Fruit fly (Drosophila melanogaster) ovary, adult (tissue): ENCODE data around the gene santa-maria.

Experiments
- CG17801 ChIP-seq: fragments of 200-800 bp; optimal IDR thresholded peaks from 2 replicates; lab custom pipeline; 2019; ENCODE audit warnings: missing biosample characterization, mild to moderate bottlenecking, missing genetic modification characterization, moderate library complexity; ENCODE audit not compliant: partially characterized antibody

santa-maria gene

DNA sequence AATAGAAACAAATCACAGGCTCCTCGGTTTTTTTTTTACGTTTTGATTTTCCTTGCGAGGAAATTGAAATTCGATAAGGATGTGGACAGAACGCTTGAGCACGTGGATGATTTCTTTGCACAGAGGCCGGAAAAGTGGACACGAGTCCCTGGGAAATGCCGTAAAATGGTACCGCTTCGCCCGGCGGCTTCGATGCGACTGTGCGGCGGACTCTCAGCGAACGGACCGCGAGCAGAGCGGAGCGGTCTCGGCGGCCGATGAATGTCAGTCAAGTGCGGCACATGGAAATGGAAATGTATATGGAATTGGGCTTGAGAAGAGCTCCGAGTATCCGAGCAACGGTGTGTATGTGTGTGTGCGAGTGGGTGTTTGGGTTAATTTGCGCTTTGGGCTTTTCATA, at the start of gene santa-maria:
Gene santa-maria, minus strand, starts transcription at position 279 of the 400 bp plus-strand sequence.
- no peak for TF ChIP-seq CG17801 (GFP tag; lab: Kevin White, UChicago)

DNA sequence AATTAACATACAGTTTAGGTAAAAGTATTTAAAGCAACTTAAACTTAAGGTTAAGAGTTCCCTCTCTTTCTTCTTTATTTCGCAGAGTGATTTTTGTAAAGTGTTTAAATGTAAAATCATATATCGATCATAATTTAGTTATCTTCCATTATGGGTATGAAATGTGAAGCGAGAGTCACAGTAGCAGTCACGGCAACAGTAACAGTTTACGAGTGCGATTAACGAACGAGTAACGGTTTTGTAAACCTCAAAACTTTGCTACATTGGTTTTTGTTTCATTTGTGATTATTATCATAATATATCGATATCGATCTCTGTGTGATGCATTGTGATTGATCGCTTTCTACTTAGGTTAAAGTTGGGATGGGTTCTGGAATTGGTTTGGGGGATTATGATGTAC, 47.2 kb upstream of the santa-maria start:
- no peak for TF ChIP-seq CG17801 (GFP tag; lab: Kevin White, UChicago)

DNA sequence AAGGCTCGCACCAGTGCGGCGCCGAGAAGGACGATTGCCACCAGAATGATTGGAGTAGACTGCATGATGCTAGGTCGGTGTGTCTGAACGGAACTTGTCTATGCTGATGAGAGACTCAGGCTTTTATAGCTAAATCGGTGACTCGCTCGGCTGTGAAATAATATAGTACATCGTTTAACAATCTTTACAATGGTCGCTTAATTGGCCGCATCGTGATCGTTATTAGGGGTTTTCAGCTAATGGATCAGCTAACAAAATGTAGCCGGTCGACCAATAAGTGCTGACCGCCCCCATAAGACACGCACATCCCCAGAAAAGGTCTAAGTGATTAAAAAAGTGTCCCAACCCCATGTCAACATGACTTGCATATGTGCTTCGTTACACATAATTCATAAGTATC, 46.2 kb upstream of the santa-maria start, which contains the start of gene Obp28a:
Gene Obp28a, minus strand, starts transcription at position 101 of the 400 bp plus-strand sequence.
- TF ChIP-seq CG17801 (GFP tag; lab: Kevin White, UChicago), result no peak

DNA sequence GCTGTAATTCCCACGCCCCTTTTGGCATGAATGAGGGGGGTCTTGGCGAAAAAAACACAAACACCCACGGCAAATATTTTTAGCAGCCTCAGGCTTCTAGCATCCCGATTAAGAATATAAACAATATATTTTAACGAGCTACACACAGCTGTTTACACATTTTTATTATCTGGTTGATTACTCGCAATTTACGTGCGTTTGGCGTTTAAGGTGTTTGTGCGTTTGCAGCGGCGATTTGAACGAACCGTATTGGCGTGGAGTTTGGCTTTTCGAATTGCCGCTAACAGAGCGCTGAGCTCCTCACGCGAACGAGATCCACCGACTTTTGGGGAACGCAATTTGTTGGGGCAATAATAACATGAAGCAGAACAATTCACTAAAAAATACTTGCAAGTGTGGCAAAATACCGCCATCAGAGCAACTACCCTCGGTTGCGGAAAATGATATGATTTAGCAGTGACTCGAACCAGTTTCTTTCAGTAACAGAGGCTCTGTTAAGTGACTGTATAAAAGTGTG, 45.0 kb upstream of the santa-maria start, which contains the start of gene Ziz:
Gene Ziz, minus strand, starts transcription at position 321 of the 517 bp plus-strand sequence.
- TF ChIP-seq CG17801 (GFP tag; lab: Kevin White, UChicago), result no peak

DNA sequence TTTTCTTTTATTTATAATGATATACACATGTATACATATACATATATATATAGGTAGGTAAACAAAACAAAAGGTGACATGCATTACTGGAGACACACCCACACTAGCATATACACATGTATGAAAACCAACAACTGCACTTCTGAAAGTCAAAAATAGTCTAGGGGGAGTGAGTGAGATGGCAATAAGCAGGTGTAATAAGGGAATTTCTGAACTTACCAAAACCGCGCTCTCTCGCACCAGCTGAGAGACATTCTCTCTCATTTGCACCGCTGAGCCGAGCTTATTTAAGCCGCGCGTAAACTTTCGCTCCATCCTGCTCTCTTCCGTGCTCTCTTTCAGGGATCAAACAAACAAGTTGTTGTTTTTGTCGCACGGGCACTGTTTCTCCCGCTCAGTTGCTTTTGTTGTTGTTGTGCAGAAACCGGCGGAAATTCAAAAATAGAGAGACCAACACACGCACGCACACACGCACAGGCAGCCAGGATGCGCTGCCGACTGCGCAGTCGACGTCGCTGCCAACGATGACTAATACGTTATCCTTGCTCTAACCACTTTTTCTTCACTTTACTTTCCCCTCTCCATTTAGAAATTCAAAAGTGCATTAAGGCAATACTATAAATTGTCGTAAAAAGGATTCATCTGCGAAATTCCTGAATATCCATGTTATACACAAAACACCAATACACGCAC, 44.4 kb upstream of the santa-maria start:
- TF ChIP-seq CG17801 (GFP tag; lab: Kevin White, UChicago), result no peak

DNA sequence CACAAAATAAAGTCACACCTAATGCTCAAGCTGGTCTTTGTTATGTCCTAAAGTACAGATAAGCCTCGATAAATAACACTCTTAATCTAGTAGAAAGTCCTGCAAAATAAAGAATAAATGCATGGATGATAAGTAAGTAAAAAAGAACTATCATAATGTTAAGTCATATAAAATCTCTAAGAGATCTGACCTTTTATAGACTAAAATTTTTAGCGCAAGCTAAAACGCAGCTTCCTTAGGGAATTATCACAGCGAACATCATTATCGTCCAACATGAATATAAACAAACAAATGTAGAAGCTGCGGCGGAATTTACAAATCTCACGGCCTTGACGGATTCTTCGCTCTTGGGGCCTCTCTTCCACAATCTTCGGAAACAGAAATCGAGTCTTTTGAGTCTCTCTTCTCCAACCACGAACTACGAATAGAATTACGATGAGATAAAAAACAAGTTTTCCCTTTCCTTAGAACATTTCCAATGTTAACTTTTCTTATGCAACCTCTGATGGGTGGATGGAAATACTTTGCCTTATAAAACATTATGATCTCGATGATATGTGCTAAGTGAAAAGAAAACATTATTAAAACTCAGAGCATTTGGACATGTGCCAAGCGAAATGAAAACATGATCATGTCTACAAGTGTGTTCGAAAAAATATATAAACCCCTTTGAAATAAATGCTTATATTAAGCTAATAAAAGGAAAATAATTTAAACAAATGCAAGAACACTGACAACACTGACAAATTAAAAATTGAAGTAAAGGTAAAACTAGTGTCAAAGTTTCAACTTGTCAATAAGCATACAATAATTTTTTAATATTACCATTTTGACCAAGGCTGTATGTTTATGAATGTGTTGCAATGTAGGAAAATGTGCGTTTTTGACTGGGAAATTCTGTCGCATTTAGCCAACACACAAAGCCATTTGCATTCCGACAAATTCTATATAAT, 43.6 kb upstream of the santa-maria start:
- no peak for TF ChIP-seq CG17801 (GFP tag; lab: Kevin White, UChicago)

DNA sequence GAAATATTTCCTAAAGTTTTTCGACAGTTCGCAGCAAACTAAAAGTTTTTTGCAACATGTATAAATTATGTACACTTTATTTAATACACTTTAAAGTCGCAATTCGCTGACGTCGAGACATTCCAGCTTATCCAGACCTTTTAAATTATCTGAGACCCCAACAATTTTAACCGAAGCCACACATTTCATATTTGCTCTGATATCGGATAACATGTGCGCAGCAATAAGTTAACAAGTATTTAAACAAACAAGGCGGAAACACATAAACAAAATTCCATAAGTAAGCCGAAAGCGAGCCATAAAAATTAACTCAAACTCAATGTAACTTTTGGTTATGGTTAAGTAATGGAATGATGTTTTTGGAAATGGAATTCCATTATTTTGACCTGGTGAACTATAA, 42.4 kb upstream of the santa-maria start:
- no peak for TF ChIP-seq CG17801 (GFP tag; lab: Kevin White, UChicago)

DNA sequence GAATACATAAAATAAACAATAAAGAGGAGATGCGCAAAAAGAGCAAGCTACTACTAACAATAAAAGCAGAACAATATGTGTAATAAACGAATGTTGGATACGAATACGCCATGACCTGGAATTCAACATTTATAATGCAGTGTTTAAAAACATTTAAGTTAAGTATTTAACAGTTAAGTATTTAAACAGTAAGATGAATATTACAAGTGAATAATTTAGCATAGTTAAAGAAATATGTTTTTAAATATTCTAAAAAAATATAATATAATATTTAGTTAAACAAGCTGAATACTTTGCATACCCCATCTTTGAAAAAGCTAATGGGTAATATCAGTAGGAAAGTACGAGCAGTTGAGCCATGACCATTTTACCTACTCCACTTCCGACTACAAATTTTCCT, 41.5 kb upstream of the santa-maria start:
- TF ChIP-seq CG17801 (GFP tag; lab: Kevin White, UChicago), result peak; percentile 82

DNA sequence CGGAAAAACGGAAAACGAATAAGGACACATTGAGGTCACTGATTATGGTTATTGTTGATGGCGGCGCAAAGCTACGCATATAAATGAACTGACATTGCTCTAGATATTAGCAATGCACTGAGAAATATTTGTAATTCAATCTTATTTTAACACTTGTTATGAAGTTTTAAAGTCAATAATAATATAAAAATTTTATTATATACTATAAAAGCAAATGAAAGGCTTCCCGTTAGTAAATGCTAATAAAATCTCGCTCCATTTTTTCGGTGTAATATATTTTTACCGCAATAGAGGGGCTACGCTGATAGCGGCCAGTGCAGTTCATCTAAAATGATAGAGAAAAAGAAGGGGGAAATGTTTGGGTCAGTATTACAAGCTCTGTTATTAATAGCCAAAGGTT, 40.9 kb upstream of the santa-maria start:
- no peak for TF ChIP-seq CG17801 (GFP tag; lab: Kevin White, UChicago)

DNA sequence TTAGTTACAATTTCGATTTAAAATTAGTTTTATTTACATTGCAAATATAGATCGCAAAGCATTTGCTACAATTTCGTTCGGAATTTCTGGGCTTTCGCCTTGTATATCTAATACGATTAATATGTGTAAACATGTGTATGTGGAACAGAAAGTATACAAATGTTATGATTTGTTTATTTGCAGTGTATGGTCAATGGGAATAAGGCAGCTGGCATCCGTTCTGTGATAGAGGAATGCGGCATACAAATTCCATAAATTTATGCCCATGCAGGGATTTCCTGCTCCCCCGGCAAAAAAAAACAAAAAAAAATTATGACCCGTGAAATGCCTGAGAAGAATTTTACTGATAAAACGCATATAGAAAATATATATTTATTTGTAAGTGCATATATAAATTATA, 35.2 kb upstream of the santa-maria start:
- TF ChIP-seq CG17801 (GFP tag; lab: Kevin White, UChicago), result no peak

DNA sequence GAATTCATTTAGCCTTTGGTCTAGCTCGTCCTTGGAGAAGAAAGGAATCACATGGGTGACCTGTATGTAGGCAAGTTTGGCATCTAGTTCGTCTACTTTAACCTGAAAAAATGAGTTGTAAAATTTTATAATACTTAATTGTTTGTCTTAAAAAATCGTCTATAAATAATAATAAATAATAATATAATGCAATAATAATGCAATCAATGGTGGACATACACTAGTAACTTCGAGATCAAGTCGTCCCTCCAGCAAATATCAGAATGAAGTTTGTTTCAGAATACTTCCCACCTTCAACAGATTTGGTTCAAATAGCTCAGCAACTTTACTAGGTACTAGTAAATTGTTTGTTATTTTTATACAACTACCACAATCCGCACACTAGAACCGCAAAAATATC, 23.4 kb upstream of the santa-maria start, which contains the start of gene CG6441:
Gene CG6441, plus strand, starts transcription at position 301 of the 400 bp plus-strand sequence.
- no peak for TF ChIP-seq CG17801 (GFP tag; lab: Kevin White, UChicago)

DNA sequence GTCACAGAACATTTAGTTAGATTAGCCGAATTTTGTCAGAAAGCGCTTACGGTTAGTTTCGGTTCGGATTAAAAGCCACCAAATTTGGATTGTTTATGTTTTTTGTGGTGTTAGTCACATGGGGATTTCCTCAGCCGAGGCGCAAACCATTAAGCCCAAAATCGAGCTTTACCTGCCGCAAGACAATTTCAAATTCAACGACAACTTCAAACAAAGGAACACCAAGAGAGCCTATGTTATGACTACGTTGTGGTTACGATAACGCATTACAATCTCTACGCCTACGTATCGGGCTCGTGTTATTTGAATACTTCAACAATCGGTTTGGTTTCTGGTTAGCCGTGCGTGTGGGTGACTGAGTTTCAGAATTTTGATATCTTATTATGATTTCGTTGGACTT, 22.2 kb upstream of the santa-maria start:
- no peak for TF ChIP-seq CG17801 (GFP tag; lab: Kevin White, UChicago)

DNA sequence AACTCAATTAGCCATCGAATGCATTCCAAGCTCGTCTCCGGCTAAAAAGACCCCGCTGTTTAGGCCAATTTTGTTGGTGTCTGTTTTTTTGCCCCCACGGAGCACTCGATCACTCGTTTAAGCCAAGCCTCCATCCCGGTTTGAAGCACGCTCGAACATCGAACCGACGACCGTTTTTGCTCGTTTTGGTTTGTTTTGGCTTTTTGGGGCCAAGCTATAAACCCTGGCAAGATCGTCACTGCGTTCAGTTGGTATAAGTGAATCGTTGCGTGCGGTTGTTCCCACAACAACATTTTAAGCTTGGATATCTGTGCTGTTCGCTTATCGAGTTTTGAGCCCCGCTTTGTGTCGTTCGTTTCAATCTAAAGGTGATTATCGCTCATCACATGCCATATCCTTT, 15.3 kb upstream of the santa-maria start, which contains the start of gene CG6055:
Gene CG6055, plus strand, starts transcription at position 240 of the 400 bp plus-strand sequence.
- TF ChIP-seq CG17801 (GFP tag; lab: Kevin White, UChicago), result no peak

DNA sequence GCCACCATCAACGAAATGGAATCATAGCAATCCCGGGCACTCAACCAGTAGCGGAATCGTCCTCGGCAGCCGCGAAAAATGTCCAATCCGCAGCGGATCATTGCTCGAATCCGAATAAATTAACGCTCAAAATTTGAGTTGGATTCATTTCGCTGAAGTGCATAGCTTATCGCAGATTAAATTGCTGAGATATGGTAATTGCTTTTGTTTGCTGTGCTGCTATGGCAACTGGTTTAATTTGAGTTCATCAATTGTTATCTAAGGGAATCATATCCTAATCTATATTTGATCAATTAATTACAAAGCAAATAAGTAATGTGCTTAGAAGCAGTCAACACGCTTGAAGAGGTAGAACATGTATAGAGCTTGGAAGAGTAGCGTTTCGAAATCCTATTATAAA, 11.1 kb upstream of the santa-maria start, which contains the start of gene Gr28b:
Gene Gr28b, minus strand, starts transcription at position 101 of the 400 bp plus-strand sequence.
- no peak for TF ChIP-seq CG17801 (GFP tag; lab: Kevin White, UChicago)

DNA sequence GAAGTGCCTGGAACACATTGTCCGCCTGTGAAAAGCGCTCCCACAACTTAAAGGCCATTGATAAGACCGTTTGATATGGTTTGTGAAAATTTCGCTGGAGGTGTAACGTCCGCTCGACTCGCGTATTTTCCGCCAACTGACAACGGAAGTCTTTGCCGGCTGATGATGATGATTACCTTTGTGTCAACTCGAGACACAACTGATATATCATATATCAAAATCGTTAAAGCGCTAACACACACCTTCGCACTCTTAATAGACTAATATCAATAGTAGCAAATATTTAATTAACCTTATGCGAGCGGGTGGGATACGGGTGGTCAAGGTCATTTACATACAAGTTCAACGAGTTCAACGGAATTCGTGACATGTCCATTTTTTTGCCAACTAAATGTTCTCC, 3.1 kb upstream of the santa-maria start, which contains the start of gene Gr28a:
Gene Gr28a, minus strand, starts transcription at position 101 of the 400 bp plus-strand sequence.
- no peak for TF ChIP-seq CG17801 (GFP tag; lab: Kevin White, UChicago)
